Fruit fly (Drosophila melanogaster): ENCODE measurements around the gene AttD.

AttD gene

dm6 chr3R:17611836-17612235 is 13.2 kb upstream of the AttD start (continued):
- TF ChIP-seq CG12659 (GFP tag; optimal IDR thresholded peaks at IDR 0.05) (peak; percentile 19), CG16779 (GFP tag; IDR thresholded peaks at IDR 0.05) (no peak), CG17361 (GFP tag; IDR thresholded peaks at IDR 0.05) (0 out of 3 replicates have a peak, but pooled peaks have one; percentile 29), Oli (tag; optimal IDR thresholded peaks at IDR 0.05) (peak; percentile 20), unpg (GFP tag; optimal IDR thresholded peaks at IDR 0.05) (peak; percentile 9), Hr51 (GFP tag; optimal IDR thresholded peaks at IDR 0.05) (peak in 1 of 2 experiments; percentile 30), CG8924 (tag; optimal IDR thresholded peaks at IDR 0.05) (peak; percentile 30), pan (optimal IDR thresholded peaks at IDR 0.05) (no peak), pan (GFP tag; optimal IDR thresholded peaks at IDR 0.05 in 1 of 2, IDR thresholded peaks at IDR 0.05 in 1 of 2) (peak in 1 of 2 experiments; percentile 39), D19A (tag; optimal IDR thresholded peaks at IDR 0.05) (peak; percentile 39), bcd (GFP tag; optimal IDR thresholded peaks at IDR 0.05) (no peak), CG11695 (GFP tag; IDR thresholded peaks at IDR 0.05) (0 out of 3 replicates have a peak, but pooled peaks have one; percentile 42), dysf (GFP tag; IDR thresholded peaks at IDR 0.05) (peak; percentile 8; the same call in 1 of the 3 replicates), Hsf (GFP tag; optimal IDR thresholded peaks at IDR 0.05) (no peak), cwo (GFP tag; optimal IDR thresholded peaks at IDR 0.05) (no peak), tgo (GFP tag; IDR thresholded peaks at IDR 0.05) (peak; percentile 25; the same call in 1 of the 3 replicates), CG7839 (tag; optimal IDR thresholded peaks at IDR 0.05) (peak; percentile 36), CG2678 (tag; optimal IDR thresholded peaks at IDR 0.05) (peak; percentile 17)

DNA sequence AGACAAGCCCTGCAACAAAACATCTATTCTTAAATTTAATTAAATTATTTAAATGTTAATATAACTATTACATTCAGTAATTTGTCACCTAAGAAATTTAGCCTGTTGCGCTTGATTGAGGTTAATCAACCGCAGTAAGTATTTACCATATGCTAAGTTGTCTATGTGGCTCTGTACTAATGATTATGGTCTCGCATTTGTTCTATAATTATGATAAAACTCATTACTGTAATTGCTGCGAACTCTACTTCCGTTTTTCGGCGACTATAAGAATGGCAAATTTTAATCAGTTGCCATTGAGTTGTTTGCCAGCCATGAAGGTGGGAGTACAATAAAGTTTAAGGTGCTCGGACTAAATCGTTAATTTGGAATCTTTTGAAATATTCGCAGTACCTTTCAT is 12.5 kb upstream of the AttD start, which contains the start of gene CG34281:
Gene CG34281, plus strand, starts transcription at position 301 of the 400 bp plus-strand sequence.
- TF ChIP-seq CG8765 (GFP tag; IDR thresholded peaks at IDR 0.05) (no peak), CG4617 (GFP tag; optimal IDR thresholded peaks at IDR 0.05; ENCODE audit: borderline replicate concordance) (no peak), D19B (GFP tag; optimal IDR thresholded peaks at IDR 0.05) (no peak), so (GFP tag; IDR thresholded peaks at IDR 0.05) (no peak)

DNA sequence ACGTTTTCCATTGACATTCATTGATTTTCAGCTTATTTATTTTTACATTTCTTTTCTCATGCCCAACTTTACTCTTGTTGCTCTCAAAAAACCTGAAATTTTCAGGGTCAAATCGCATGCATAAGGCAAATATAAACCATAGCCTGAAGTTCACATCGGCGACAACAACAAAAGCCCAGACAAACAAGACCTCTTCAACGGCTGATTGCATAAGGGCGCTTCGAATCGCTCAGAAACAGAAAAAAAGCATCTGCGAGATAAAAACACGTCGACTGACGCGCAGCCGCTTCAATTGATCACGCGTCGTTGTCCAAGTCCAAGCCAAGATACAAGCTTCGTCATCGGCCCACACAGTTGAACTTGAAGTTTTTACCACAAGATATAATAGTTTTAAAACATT is 11.5 kb upstream of the AttD start, which contains the start of gene CG14327:
Gene CG14327, plus strand, starts transcription at position 161 of the 400 bp plus-strand sequence.
- TF ChIP-seq pita (GFP tag; optimal IDR thresholded peaks at IDR 0.05) (no peak), Awh (GFP tag; IDR thresholded peaks at IDR 0.05) (0 out of 2 replicates have a peak, but pooled peaks have one; percentile 37), so (GFP tag; IDR thresholded peaks at IDR 0.05) (0 out of 3 replicates have a peak, but pooled peaks have one; percentile 25), Pdp1 (GFP tag; optimal IDR thresholded peaks at IDR 0.05) (peak in 1 of 2 experiments; percentile 79), CG7839 (tag; optimal IDR thresholded peaks at IDR 0.05) (no peak), oc (tag; optimal IDR thresholded peaks at IDR 0.05) (peak; percentile 32), chinmo (GFP tag; IDR thresholded peaks at IDR 0.05; ENCODE audit: partially characterized antibody) (0 out of 4 replicates have a peak, but pooled peaks have one; percentile 38), nom (GFP tag; optimal IDR thresholded peaks at IDR 0.05) (peak; percentile 47), lov (optimal IDR thresholded peaks at IDR 0.05) (no peak), lov (GFP tag; IDR thresholded peaks at IDR 0.05) (no peak)

dm6 chr3R:17615076-17615475 is 10.0 kb upstream of the AttD start:
- TF ChIP-seq repo (GFP tag; optimal IDR thresholded peaks at IDR 0.05) (no peak), stwl (tag; optimal IDR thresholded peaks at IDR 0.05) (peak; percentile 21), eve (GFP tag; optimal IDR thresholded peaks at IDR 0.05) (peak in 1 of 2 experiments; percentile 52), insv (GFP tag; optimal IDR thresholded peaks at IDR 0.05) (peak in 1 of 2 experiments; percentile 10), Max (GFP tag; optimal IDR thresholded peaks at IDR 0.05) (no peak), CG31365 (tag; optimal IDR thresholded peaks at IDR 0.05) (peak; percentile 76), CG1832 (GFP tag; optimal IDR thresholded peaks at IDR 0.05) (no peak), CG15073 (GFP tag; optimal IDR thresholded peaks at IDR 0.05) (peak; percentile 82), CG17385 (GFP tag; optimal IDR thresholded peaks at IDR 0.05) (peak; percentile 64), CG2199 (GFP tag; IDR thresholded peaks at IDR 0.05) (0 out of 3 replicates have a peak, but pooled peaks have one; percentile 16), vvl (GFP tag; IDR thresholded peaks at IDR 0.05) (0 out of 2 replicates have a peak, but pooled peaks have one; percentile 10), CG5245 (GFP tag; optimal IDR thresholded peaks at IDR 0.05) (no peak), CTCF (GFP tag; optimal IDR thresholded peaks at IDR 0.05) (peak; percentile 59), lola (GFP tag; optimal IDR thresholded peaks at IDR 0.05) (peak in 1 of 3 experiments; percentile 41)
